Worm (Caenorhabditis elegans): Measurements from ENCODE around the gene sri-65.
A peak's percentile ranks its signal among the peaks of the same experiment; 100 is the strongest.

Gene sri-65

ce11 chrV:16370039-16370438 lies 18.1 kb downstream of the sri-65 start:
- TF ChIP-seq unc-86 (tag; optimal IDR thresholded peaks at IDR 0.05) (no peak), tlp-1 (tag; optimal IDR thresholded peaks at IDR 0.05) (no peak), ceh-90 (tag; optimal IDR thresholded peaks at IDR 0.05) (no peak), ceh-63 (GFP tag; optimal IDR thresholded peaks at IDR 0.05) (no peak), ama-1 (optimal IDR thresholded peaks at IDR 0.05) (no peak), pax-3 (tag; optimal IDR thresholded peaks at IDR 0.05) (no peak), skn-1 (tag; optimal IDR thresholded peaks at IDR 0.05) (peak; percentile 63), dsc-1 (tag; optimal IDR thresholded peaks at IDR 0.05) (peak; percentile 70), swsn-7 (tag; optimal IDR thresholded peaks at IDR 0.05) (peak; percentile 76), lin-39 (tag; optimal IDR thresholded peaks at IDR 0.05) (peak; percentile 12), xbp-1 (tag; optimal IDR thresholded peaks at IDR 0.05) (peak; percentile 47), dpl-1 (GFP tag; optimal IDR thresholded peaks at IDR 0.05) (peak; percentile 18 to 55 (median 47)), ztf-11 (tag; optimal IDR thresholded peaks at IDR 0.05) (peak in 1 of 2 experiments; percentile 50), nhr-76 (tag; optimal IDR thresholded peaks at IDR 0.05) (no peak), grh-1 (GFP tag; IDR thresholded peaks at IDR 0.05) (0 out of 2 replicates have a peak, but pooled peaks have one; percentile 40), lsy-2 (tag; optimal IDR thresholded peaks at IDR 0.05) (peak; percentile 44 to 45), nhr-28 (tag; optimal IDR thresholded peaks at IDR 0.05) (no peak), zag-1 (tag; optimal IDR thresholded peaks at IDR 0.05) (no peak), mdl-1 (tag; optimal IDR thresholded peaks at IDR 0.05) (peak in 1 of 2 experiments; percentile 63), hlh-17 (GFP tag; optimal IDR thresholded peaks at IDR 0.05; ENCODE audit: borderline replicate concordance) (no peak), aha-1 (tag; optimal IDR thresholded peaks at IDR 0.05) (no peak), C16A3.4 (tag; optimal IDR thresholded peaks at IDR 0.05) (peak; percentile 74), C34B4.2 (tag; optimal IDR thresholded peaks at IDR 0.05) (no peak), alr-1 (tag; optimal IDR thresholded peaks at IDR 0.05; ENCODE audit: borderline replicate concordance) (no peak), fkh-10 (GFP tag; optimal IDR thresholded peaks at IDR 0.05) (no peak), nhr-71 (tag; optimal IDR thresholded peaks at IDR 0.05) (peak; percentile 82), nhr-84 (tag; optimal IDR thresholded peaks at IDR 0.05) (no peak), elt-2 (tag; optimal IDR thresholded peaks at IDR 0.05) (peak; percentile 53), fos-1 (tag; optimal IDR thresholded peaks at IDR 0.05) (peak; percentile 20), snpc-4 (tag; optimal IDR thresholded peaks at IDR 0.05) (peak; percentile 62), sup-37 (GFP tag; optimal IDR thresholded peaks at IDR 0.05) (peak; percentile 18), mef-2 (tag; optimal IDR thresholded peaks at IDR 0.05) (no peak), ceh-88 (GFP tag; IDR thresholded peaks at IDR 0.05) (no peak), hlh-4 (tag; optimal IDR thresholded peaks at IDR 0.05) (no peak), lin-13 (GFP tag; optimal IDR thresholded peaks at IDR 0.05) (no peak), snu-23 (GFP tag; optimal IDR thresholded peaks at IDR 0.05) (peak; percentile 81), nhr-12 (tag; optimal IDR thresholded peaks at IDR 0.05) (no peak), ztf-4 (tag; optimal IDR thresholded peaks at IDR 0.05) (no peak), nhr-47 (tag; optimal IDR thresholded peaks at IDR 0.05) (peak; percentile 83), ceh-82 (tag; optimal IDR thresholded peaks at IDR 0.05) (peak; percentile 59 to 76 (median 61)), pag-3 (tag; optimal IDR thresholded peaks at IDR 0.05; ENCODE audit: borderline replicate concordance, insufficient read depth) (no peak), unc-130 (tag; optimal IDR thresholded peaks at IDR 0.05) (peak; percentile 53), ceh-8 (GFP tag; optimal IDR thresholded peaks at IDR 0.05) (peak; percentile 34), mep-1 (tag; optimal IDR thresholded peaks at IDR 0.05) (peak; percentile 73), nhr-20 (tag; optimal IDR thresholded peaks at IDR 0.05) (peak; percentile 74), fkh-4 (tag; optimal IDR thresholded peaks at IDR 0.05; ENCODE audit: borderline replicate concordance) (no peak), lin-15B (tag; optimal IDR thresholded peaks at IDR 0.05) (no peak), ets-5 (GFP tag; IDR thresholded peaks at IDR 0.05) (no peak), zip-4 (GFP tag; optimal IDR thresholded peaks at IDR 0.05) (peak; percentile 61), nhr-19 (GFP tag; conservative IDR thresholded peaks at IDR 0.05) (peak; percentile 75), efl-1 (optimal IDR thresholded peaks at IDR 0.05) (peak; percentile 62 to 66), efl-1 (GFP tag; optimal IDR thresholded peaks at IDR 0.05 in 1 of 2) (peak; percentile 48 to 92), pqm-1 (tag; optimal IDR thresholded peaks at IDR 0.05) (no peak), C04F5.9 (tag; optimal IDR thresholded peaks at IDR 0.05) (peak; percentile 20)

Measured in whole organism, L1 larva.